Worm (Caenorhabditis elegans) whole organism, young adult: ENCODE results near the gene ndg-4.

Experiments
- B0035.1 ChIP-seq: sonication (generic microtip); optimal IDR thresholded peaks from 2 replicates; lab custom pipeline; 2016; ENCODE audit warnings: missing genetic modification characterization, mild to moderate bottlenecking, missing compliant biosample characterization, missing genotype, missing genetic modification reagents
- B0336.3 ChIP-seq: fragments of 200-800 bp; sonication (Bioruptor generic); IDR thresholded peaks from 2 replicates; pipeline ENCODE4 v1.3.6; 2022; ENCODE audit warnings: missing genetic modification characterization, missing compliant biosample characterization
- C06A6.2 ChIP-seq: fragments of 200-800 bp; sonication (Bioruptor generic); conservative IDR thresholded peaks from 2 replicates; pipeline ENCODE4 v1.3.6; 2022; ENCODE audit warnings: missing genetic modification characterization, missing compliant biosample characterization
- C17E4.6 ChIP-seq: fragments of 200-800 bp; sonication (Bioruptor generic); IDR thresholded peaks from 2 replicates; pipeline ENCODE4 v1.3.6; 2022; ENCODE audit warnings: missing genetic modification reagents, missing genetic modification characterization, missing compliant biosample characterization
- D2030.7 ChIP-seq: fragments of 200-800 bp; sonication (Bioruptor generic); IDR thresholded peaks from 2 replicates; pipeline ENCODE4 v1.3.6; 2022; ENCODE audit warnings: missing genetic modification reagents, missing genetic modification characterization, missing compliant biosample characterization
- F10E7.11 ChIP-seq: sonication (generic microtip); optimal IDR thresholded peaks from 2 replicates; lab custom pipeline; 2017; ENCODE audit warnings: mild to moderate bottlenecking, missing genetic modification characterization, moderate library complexity, missing compliant biosample characterization
- F39B2.1 ChIP-seq: fragments of 200-800 bp; sonication (Bioruptor generic); IDR thresholded peaks from 2 replicates; pipeline ENCODE4 v1.3.6; 2022; ENCODE audit warnings: missing genetic modification reagents, missing genetic modification characterization, missing compliant biosample characterization
- F49E8.2 ChIP-seq: sonication (generic microtip); optimal IDR thresholded peaks from 3 replicates; lab custom pipeline; 2017; ENCODE audit warnings: missing genetic modification characterization, mild to moderate bottlenecking, missing compliant biosample characterization, antibody characterized with exemption, moderate library complexity; ENCODE audit not compliant: insufficient read depth
- F52B5.7 ChIP-seq: sonication (generic microtip); optimal IDR thresholded peaks from 2 replicates; lab custom pipeline; 2016; ENCODE audit warnings: mild to moderate bottlenecking, missing genetic modification characterization, missing compliant biosample characterization
- K11D2.4 ChIP-seq: fragments of 200-800 bp; sonication (Bioruptor generic); IDR thresholded peaks from 2 replicates; pipeline ENCODE4 v1.3.6; 2022; ENCODE audit warnings: missing genetic modification reagents, missing genetic modification characterization, missing compliant biosample characterization
- K12H6.12 ChIP-seq: fragments of 200-800 bp; sonication (Bioruptor generic); optimal IDR thresholded peaks from 2 replicates; lab custom pipeline; 2018; ENCODE audit warnings: mild to moderate bottlenecking, missing genetic modification characterization, missing compliant biosample characterization
- T26A5.8 ChIP-seq: sonication (generic microtip); optimal IDR thresholded peaks from 2 replicates; lab custom pipeline; 2016; ENCODE audit warnings: missing genetic modification characterization, missing compliant biosample characterization
- Y53F4B.3 ChIP-seq: fragments of 200-800 bp; sonication (Bioruptor generic); IDR thresholded peaks from 2 replicates; pipeline ENCODE4 v1.3.6; 2022; ENCODE audit warnings: missing genetic modification reagents, missing genetic modification characterization, missing compliant biosample characterization
- Y79H2A.3 ChIP-seq: fragments of 200-800 bp; sonication (Bioruptor generic); conservative IDR thresholded peaks from 2 replicates; pipeline ENCODE4 v1.3.6; 2022; ENCODE audit warnings: missing genetic modification reagents, missing genetic modification characterization, missing compliant biosample characterization
- aptf-2 ChIP-seq: fragments of 200-800 bp; sonication (Bioruptor generic); conservative IDR thresholded peaks from 2 replicates; pipeline ENCODE4 v1.3.6; 2022; ENCODE audit warnings: missing genetic modification reagents, missing genetic modification characterization, missing compliant biosample characterization
- atf-7 ChIP-seq: sonication (generic microtip); optimal IDR thresholded peaks from 2 replicates; lab custom pipeline; 2017; ENCODE audit warnings: mild to moderate bottlenecking, missing genetic modification characterization, missing compliant biosample characterization
- attf-5 ChIP-seq: fragments of 200-800 bp; sonication (Bioruptor generic); optimal IDR thresholded peaks from 2 replicates; lab custom pipeline; 2018; ENCODE audit warnings: mild to moderate bottlenecking, missing genetic modification characterization, missing compliant biosample characterization
- bed-1 ChIP-seq: fragments of 200-800 bp; sonication (Bioruptor generic); IDR thresholded peaks from 2 replicates; pipeline ENCODE4 v1.3.6; 2022; ENCODE audit warnings: missing genetic modification reagents, missing genetic modification characterization, missing compliant biosample characterization
- ceh-40 ChIP-seq: fragments of 200-800 bp; sonication (Bioruptor generic); IDR thresholded peaks from 2 replicates; pipeline ENCODE4 v1.3.6; 2022; ENCODE audit warnings: missing genetic modification characterization, missing compliant biosample characterization
- ceh-58 ChIP-seq: fragments of 200-800 bp; sonication (Bioruptor generic); IDR thresholded peaks from 2 replicates; pipeline ENCODE4 v1.3.6; 2022; ENCODE audit warnings: missing genetic modification characterization, missing compliant biosample characterization
- dpff-1 ChIP-seq: sonication (generic microtip); optimal IDR thresholded peaks from 2 replicates; lab custom pipeline; 2017; ENCODE audit warnings: mild to moderate bottlenecking, missing genetic modification characterization, missing compliant biosample characterization
- egrh-3 ChIP-seq: fragments of 200-800 bp; sonication (Bioruptor generic); IDR thresholded peaks from 2 replicates; pipeline ENCODE4 v1.3.6; 2022; ENCODE audit warnings: missing genetic modification reagents, missing genetic modification characterization, missing compliant biosample characterization
- ekl-4 ChIP-seq: fragments of 200-800 bp; sonication (Bioruptor generic); IDR thresholded peaks from 2 replicates; pipeline ENCODE4 v1.3.6; 2022; ENCODE audit warnings: missing genetic modification reagents, missing genetic modification characterization, missing compliant biosample characterization
- ets-4 ChIP-seq: fragments of 200-800 bp; sonication (Bioruptor generic); optimal IDR thresholded peaks from 2 replicates; lab custom pipeline; 2018; ENCODE audit warnings: mild to moderate bottlenecking, missing genetic modification characterization, missing compliant biosample characterization
- hmg-1.2 ChIP-seq: fragments of 200-800 bp; sonication (Bioruptor generic); IDR thresholded peaks from 2 replicates; pipeline ENCODE4 v1.3.6; 2022; ENCODE audit warnings: missing genetic modification reagents, missing genetic modification characterization, missing compliant biosample characterization
- hmg-20 ChIP-seq: fragments of 200-800 bp; sonication (Bioruptor generic); IDR thresholded peaks from 2 replicates; pipeline ENCODE4 v1.3.6; 2022; ENCODE audit warnings: missing genetic modification reagents, missing genetic modification characterization, missing compliant biosample characterization
- hrde-1 ChIP-seq: sonication (generic microtip); optimal IDR thresholded peaks from 2 replicates; lab custom pipeline; 2016; ENCODE audit warnings: missing genetic modification characterization, mild to moderate bottlenecking, missing compliant biosample characterization, moderate library complexity, missing genotype, missing genetic modification reagents, borderline replicate concordance
- hsf-1 ChIP-seq: fragments of 200-800 bp; sonication (Bioruptor generic); IDR thresholded peaks from 2 replicates; pipeline ENCODE4 v1.3.6; 2022; ENCODE audit warnings: missing genetic modification reagents, missing genetic modification characterization, missing compliant biosample characterization
- lin-40 ChIP-seq: sonication (generic microtip); optimal IDR thresholded peaks from 2 replicates; lab custom pipeline; 2016; ENCODE audit warnings: missing genetic modification characterization, mild to moderate bottlenecking, missing compliant biosample characterization, missing genotype, missing genetic modification reagents
- lir-1 ChIP-seq: fragments of 200-800 bp; sonication (Bioruptor generic); conservative IDR thresholded peaks from 2 replicates; pipeline ENCODE4 v1.3.6; 2022; ENCODE audit warnings: missing genetic modification reagents, missing genetic modification characterization, missing compliant biosample characterization
- mxl-1 ChIP-seq: sonication (generic microtip); optimal IDR thresholded peaks from 2 replicates; lab custom pipeline; 2016; ENCODE audit warnings: missing genetic modification characterization, missing compliant biosample characterization
- nfya-2 ChIP-seq: fragments of 200-800 bp; sonication (Bioruptor generic); IDR thresholded peaks from 2 replicates; pipeline ENCODE4 v1.3.6; 2022; ENCODE audit warnings: missing genetic modification reagents, missing genetic modification characterization, missing compliant biosample characterization
- nhr-120 ChIP-seq: fragments of 200-800 bp; sonication (Bioruptor generic); IDR thresholded peaks from 2 replicates; pipeline ENCODE4 v1.3.6; 2022; ENCODE audit warnings: missing genetic modification characterization, missing compliant biosample characterization
- nhr-80 ChIP-seq: sonication (generic microtip); optimal IDR thresholded peaks from 2 replicates; lab custom pipeline; 2016; ENCODE audit warnings: missing genetic modification characterization, missing compliant biosample characterization
- pbrm-1 ChIP-seq: fragments of 200-800 bp; sonication (Bioruptor generic); IDR thresholded peaks from 2 replicates; pipeline ENCODE4 v1.3.6; 2022; ENCODE audit warnings: missing genetic modification reagents, missing genetic modification characterization, missing compliant biosample characterization
- pha-4 ChIP-seq: fragments of 150-350 bp; sonication (generic microtip); optimal IDR thresholded peaks from 2 replicates; lab custom pipeline; 2014; ENCODE audit warnings: missing biosample characterization, missing genetic modification reagents, missing genetic modification characterization
- rec-8 ChIP-seq, 2 experiments: sonication (generic microtip); optimal IDR thresholded peaks; 2 replicates each; lab custom pipeline; 2016; ENCODE audit warnings: mild to moderate bottlenecking in 2 of 2, missing genetic modification characterization in 2 of 2, missing genetic modification reagents in 2 of 2, missing genotype in 2 of 2, missing biosample characterization in 1 of 2, missing compliant biosample characterization in 1 of 2, moderate library complexity in 1 of 2
- repo-1 ChIP-seq: sonication (generic microtip); optimal IDR thresholded peaks from 2 replicates; lab custom pipeline; 2017; ENCODE audit warnings: mild to moderate bottlenecking, missing genetic modification characterization, missing compliant biosample characterization
- rpc-1 ChIP-seq, 2 experiments: fragments of 150-350 bp in 1 of 2; sonication (generic microtip) in 1 of 2; optimal IDR thresholded peaks; 2 replicates each; lab custom pipeline; 2014 to 2018; ENCODE audit warnings: missing biosample characterization in 1 of 2, missing genetic modification characterization in 1 of 2, missing genetic modification reagents in 1 of 2, missing genotype in 1 of 2
- sdz-38 ChIP-seq: sonication (generic microtip); optimal IDR thresholded peaks from 2 replicates; lab custom pipeline; 2016; ENCODE audit warnings: missing genotype, missing genetic modification characterization, missing compliant biosample characterization
- snpc-3.4 ChIP-seq: sonication (generic microtip); optimal IDR thresholded peaks from 2 replicates; lab custom pipeline; 2017; ENCODE audit warnings: missing genetic modification characterization, mild to moderate bottlenecking, missing compliant biosample characterization, antibody characterized with exemption, moderate library complexity, missing genotype, missing genetic modification reagents
- tbx-9 ChIP-seq: sonication (generic microtip); optimal IDR thresholded peaks from 2 replicates; lab custom pipeline; 2016; ENCODE audit warnings: borderline replicate concordance, missing genetic modification characterization, inconsistent platforms, missing compliant biosample characterization
- tlf-1 ChIP-seq: fragments of 200-800 bp; sonication (Bioruptor generic); optimal IDR thresholded peaks from 2 replicates; lab custom pipeline; 2018; ENCODE audit warnings: mild to moderate bottlenecking, missing genetic modification characterization, missing compliant biosample characterization
- unc-62 ChIP-seq: fragments of 150-350 bp; optimal IDR thresholded peaks from 2 replicates; lab custom pipeline; 2014; ENCODE audit warnings: missing biosample characterization, missing genetic modification reagents, missing genetic modification characterization
- ztf-25 ChIP-seq: fragments of 200-800 bp; sonication (Bioruptor generic); IDR thresholded peaks from 2 replicates; pipeline ENCODE4 v1.3.6; 2022; ENCODE audit warnings: missing genetic modification reagents, missing genetic modification characterization, missing compliant biosample characterization
- ztf-26 ChIP-seq: sonication (generic microtip); optimal IDR thresholded peaks from 2 replicates; lab custom pipeline; 2017; ENCODE audit warnings: missing genetic modification characterization, missing compliant biosample characterization
- ztf-3 ChIP-seq: fragments of 200-800 bp; sonication (Bioruptor generic); optimal IDR thresholded peaks from 2 replicates; lab custom pipeline; 2018; ENCODE audit warnings: mild to moderate bottlenecking, missing genetic modification characterization, missing compliant biosample characterization

ndg-4 gene

DNA sequence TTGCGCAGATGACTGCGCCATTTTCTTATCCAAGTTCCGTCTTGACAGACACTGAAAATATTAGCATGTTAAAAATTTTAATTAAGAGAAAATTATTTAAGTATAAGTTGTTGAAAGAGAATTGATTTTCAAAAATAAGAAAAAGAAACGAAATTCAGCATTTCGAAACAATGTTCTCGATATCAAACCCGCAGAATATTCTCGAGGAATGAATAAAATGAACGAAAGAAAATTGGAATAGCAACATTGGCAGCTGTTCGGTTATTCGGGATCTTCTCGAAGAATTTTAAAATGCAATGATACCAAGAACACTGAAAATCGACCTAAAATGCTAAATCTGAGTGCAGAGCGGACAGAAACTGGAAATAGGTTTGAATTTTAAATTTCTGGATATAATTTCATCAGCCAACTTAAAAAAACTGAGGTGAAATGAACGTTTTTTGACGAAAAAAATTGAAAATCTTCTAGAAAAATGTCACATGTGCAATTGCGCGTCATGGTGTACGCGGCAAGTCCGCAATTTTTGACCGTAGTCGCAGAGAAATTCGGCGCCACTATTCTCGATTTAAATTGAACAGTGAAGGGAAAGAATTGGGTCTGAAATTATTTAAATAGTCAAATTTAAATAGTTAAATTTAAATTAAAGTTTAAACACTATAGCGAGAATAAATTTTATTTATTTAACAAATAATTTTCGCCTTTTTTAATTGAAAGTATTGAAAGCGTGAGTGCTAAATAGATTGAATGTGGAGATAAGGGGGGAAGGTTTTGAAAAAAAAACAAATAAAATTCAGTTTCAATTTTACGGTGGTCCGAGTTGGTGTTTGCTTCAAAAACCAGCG lies 41.1 kb upstream of the ndg-4 start, which contains the start of the genes cct-5 and F25F2.1 (continued):
- TF ChIP-seq K11D2.4 (GFP tag; lab: Robert Waterston, UW) (no peak), hsf-1 (GFP tag; lab: Robert Waterston, UW) (peak; percentile 98), F49E8.2 (tag; lab: Kevin White, UChicago) (peak; percentile 72), aptf-2 (no peak), T26A5.8 (no peak), ets-4 (GFP tag; lab: Kevin White, UChicago) (no peak), sdz-38 (tag; lab: Kevin White, UChicago) (no peak), ztf-26 (tag; lab: Kevin White, UChicago) (no peak), snpc-3.4 (tag; lab: Kevin White, UChicago) (peak; percentile 92), nhr-120 (GFP tag; lab: Robert Waterston, UW) (no peak), K12H6.12 (tag; lab: Kevin White, UChicago) (no peak), pbrm-1 (peak; percentile 70), mxl-1 (no peak), hmg-1.2 (GFP tag; lab: Robert Waterston, UW) (peak; percentile 67), nfya-2 (GFP tag; lab: Robert Waterston, UW) (no peak), B0336.3 (GFP tag; lab: Robert Waterston, UW) (no peak; the same call in 1 of the 2 replicates), ztf-3 (GFP tag; lab: Kevin White, UChicago) (no peak), attf-5 (GFP tag; lab: Kevin White, UChicago) (peak; percentile 59), D2030.7 (GFP tag; lab: Robert Waterston, UW) (peak; percentile 92), F39B2.1 (no peak), ztf-25 (GFP tag; lab: Robert Waterston, UW) (no peak), tbx-9 (tag; lab: Kevin White, UChicago) (no peak), Y79H2A.3 (peak; percentile 81), ekl-4 (GFP tag; lab: Robert Waterston, UW) (peak; percentile 79), unc-62 (GFP tag; lab: Kevin White, UChicago) (no peak), nhr-80 (tag; lab: Kevin White, UChicago) (no peak), tlf-1 (GFP tag; lab: Kevin White, UChicago) (peak; percentile 90), egrh-3 (GFP tag; lab: Robert Waterston, UW) (no peak), hmg-20 (GFP tag; lab: Robert Waterston, UW) (no peak), dpff-1 (tag; lab: Kevin White, UChicago) (no peak), bed-1 (GFP tag; lab: Robert Waterston, UW) (no peak), C06A6.2 (GFP tag; lab: Robert Waterston, UW) (no peak), pha-4 (tag; lab: Kevin White, UChicago) (no peak), hrde-1 (peak; percentile 24), rpc-1 (optimal IDR thresholded peaks at IDR 0.05; lab: Kevin White, UChicago) (no peak), rpc-1 (tag; optimal IDR thresholded peaks at IDR 0.05; lab: Kevin White, UChicago) (no peak), Y53F4B.3 (no peak), lin-40 (tag; lab: Kevin White, UChicago) (no peak), rec-8 (tag; optimal IDR thresholded peaks at IDR 0.05; lab: Kevin White, UChicago) (no peak), lir-1 (peak; percentile 67; the same call in 1 of the 2 replicates), F10E7.11 (tag; lab: Kevin White, UChicago) (no peak), repo-1 (tag; lab: Kevin White, UChicago) (no peak), ceh-58 (no peak), C17E4.6 (GFP tag; lab: Robert Waterston, UW) (peak; percentile 61; the same call in 1 of the 2 replicates), atf-7 (tag; lab: Kevin White, UChicago) (no peak), B0035.1 (tag; lab: Kevin White, UChicago) (no peak), ceh-40 (GFP tag; lab: Robert Waterston, UW) (no peak), F52B5.7 (tag; lab: Kevin White, UChicago) (no peak)
